Worm (Caenorhabditis elegans): ENCODE results near the gene glb-19.
A peak's percentile ranks its signal among the peaks of the same experiment; 100 is the strongest.

- TF ChIP-seq nhr-237 (tag; optimal IDR thresholded peaks at IDR 0.05): no peak
- TF ChIP-seq skn-1 (tag; optimal IDR thresholded peaks at IDR 0.05): no peak
- TF ChIP-seq nfya-1 (tag; optimal IDR thresholded peaks at IDR 0.05; ENCODE audit: insufficient read depth): no peak
- no peak for TF ChIP-seq mml-1 (tag; optimal IDR thresholded peaks at IDR 0.05)
- TF ChIP-seq mdl-1 (tag; optimal IDR thresholded peaks at IDR 0.05): no peak
- no peak for TF ChIP-seq ceh-9 (tag; optimal IDR thresholded peaks at IDR 0.05)
- TF ChIP-seq nhr-11 (tag; optimal IDR thresholded peaks at IDR 0.05): no peak
- peak; percentile 84 for TF ChIP-seq elt-2 (tag; optimal IDR thresholded peaks at IDR 0.05)
- no peak for TF ChIP-seq ama-1 (optimal IDR thresholded peaks at IDR 0.05)
- no peak for TF ChIP-seq ceh-28 (tag; optimal IDR thresholded peaks at IDR 0.05)
- TF ChIP-seq jun-1 (tag; optimal IDR thresholded peaks at IDR 0.05): no peak
- TF ChIP-seq daf-12 (tag; optimal IDR thresholded peaks at IDR 0.05): no peak
- TF ChIP-seq nhr-77 (tag; optimal IDR thresholded peaks at IDR 0.05): no peak
Observed at ce11 chrIV:10630953-10631554, 22.9 kb downstream of the glb-19 start, which contains the start of gene F56C4.4.

All from whole organism, L3 larva.